Worm (Caenorhabditis elegans) whole organism, young adult: ENCODE measurements around the gene mrpl-53.

Experiments used
- Y56A3A.18 ChIP-seq: fragments of 200-800 bp; sonication (Bioruptor generic); IDR thresholded peaks from 2 replicates; pipeline ENCODE4 v1.3.6; 2022; ENCODE audit warnings: missing genetic modification reagents, missing genetic modification characterization, missing compliant biosample characterization
- pha-4 ChIP-seq: fragments of 150-350 bp; sonication (generic microtip); optimal IDR thresholded peaks from 2 replicates; lab custom pipeline; 2014; ENCODE audit warnings: missing biosample characterization, missing genetic modification reagents, missing genetic modification characterization
- snpc-4 ChIP-seq, 5 experiments: fragments of 150-350 bp in 1 of 5; sonication (generic microtip) in 4 of 5; optimal IDR thresholded peaks; 2 replicates each; lab custom pipeline; 2014 to 2018; ENCODE audit warnings: missing genetic modification characterization in 5 of 5, missing biosample characterization in 3 of 5, antibody characterized with exemption in 2 of 5, mild to moderate bottlenecking in 2 of 5, missing compliant biosample characterization in 2 of 5, missing genotype in 2 of 5, moderate library complexity in 2 of 5, missing genetic modification reagents in 1 of 5

DNA sequence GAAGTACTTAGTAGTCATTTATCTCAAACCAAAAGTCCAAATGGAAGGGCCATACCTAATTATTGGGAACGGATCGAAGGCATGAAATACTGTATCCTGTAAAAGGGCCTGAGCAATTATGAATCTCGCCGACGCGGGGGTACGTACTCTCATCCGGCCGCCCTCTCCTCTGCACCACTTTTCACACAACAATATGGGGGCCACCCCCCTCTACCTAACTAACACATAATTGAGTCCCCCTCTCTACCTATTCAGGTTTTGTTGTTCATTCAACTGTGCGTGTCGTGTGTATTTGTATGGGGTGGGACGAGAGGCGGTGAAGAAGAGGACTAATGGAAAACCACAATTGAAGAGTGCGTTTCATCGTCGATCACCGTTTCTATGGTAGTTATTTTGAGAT lies 23.0 kb upstream of the mrpl-53 start:
- TF ChIP-seq pha-4 (tag; lab: Kevin White, UChicago) (no peak), snpc-4 (GFP tag; optimal IDR thresholded peaks at IDR 0.05; lab: Kevin White, UChicago) (no peak), snpc-4 (tag; optimal IDR thresholded peaks at IDR 0.05; lab: Kevin White, UChicago) (no peak), Y56A3A.18 (GFP tag; lab: Robert Waterston, UW) (no peak)
